Fruit fly (Drosophila melanogaster): ENCODE results near the gene CG9919.

CG9919 gene

dm6 chrX:16335107-16335642 is 4.6 kb upstream of the CG9919 start (continued):
- TF ChIP-seq salr (GFP tag; optimal IDR thresholded peaks at IDR 0.05) (peak; percentile 35 to 81), CG7368 (GFP tag; optimal IDR thresholded peaks at IDR 0.05) (peak; percentile 73), CG10669 (GFP tag; optimal IDR thresholded peaks at IDR 0.05) (peak; percentile 67), CG8119 (GFP tag; IDR thresholded peaks at IDR 0.05) (peak; percentile 82), net (GFP tag; optimal IDR thresholded peaks at IDR 0.05) (peak; percentile 84), CG11294 (GFP tag; IDR thresholded peaks at IDR 0.05) (peak; percentile 68), Sox102F (GFP tag; optimal IDR thresholded peaks at IDR 0.05) (peak; percentile 80), Hr38 (GFP tag; optimal IDR thresholded peaks at IDR 0.05) (no peak), CG10631 (GFP tag; optimal IDR thresholded peaks at IDR 0.05) (peak; percentile 70), CG3919 (GFP tag; optimal IDR thresholded peaks at IDR 0.05) (peak; percentile 84), Hr39 (GFP tag; optimal IDR thresholded peaks at IDR 0.05) (peak; percentile 76), Hr4 (GFP tag; optimal IDR thresholded peaks at IDR 0.05) (peak; percentile 74), CG6163 (GFP tag; IDR thresholded peaks at IDR 0.05) (peak; percentile 86), topi (GFP tag; optimal IDR thresholded peaks at IDR 0.05) (peak; percentile 75), Met (GFP tag; optimal IDR thresholded peaks at IDR 0.05) (peak; percentile 79), CG11762 (GFP tag; optimal IDR thresholded peaks at IDR 0.05; ENCODE audit: insufficient read depth) (peak; percentile 80), achi (GFP tag; optimal IDR thresholded peaks at IDR 0.05) (peak; percentile 80), Sox15 (GFP tag; optimal IDR thresholded peaks at IDR 0.05) (peak; percentile 64), CG31627 (GFP tag; optimal IDR thresholded peaks at IDR 0.05) (peak; percentile 75), OdsH (GFP tag; optimal IDR thresholded peaks at IDR 0.05) (peak; percentile 85), esn (GFP tag; optimal IDR thresholded peaks at IDR 0.05) (peak; percentile 80)

dm6 chrX:16334251-16334860 is 3.8 kb upstream of the CG9919 start:
- TF ChIP-seq CG1621 (tag; optimal IDR thresholded peaks at IDR 0.05) (no peak), svp (GFP tag) (peak; percentile 51)

DNA sequence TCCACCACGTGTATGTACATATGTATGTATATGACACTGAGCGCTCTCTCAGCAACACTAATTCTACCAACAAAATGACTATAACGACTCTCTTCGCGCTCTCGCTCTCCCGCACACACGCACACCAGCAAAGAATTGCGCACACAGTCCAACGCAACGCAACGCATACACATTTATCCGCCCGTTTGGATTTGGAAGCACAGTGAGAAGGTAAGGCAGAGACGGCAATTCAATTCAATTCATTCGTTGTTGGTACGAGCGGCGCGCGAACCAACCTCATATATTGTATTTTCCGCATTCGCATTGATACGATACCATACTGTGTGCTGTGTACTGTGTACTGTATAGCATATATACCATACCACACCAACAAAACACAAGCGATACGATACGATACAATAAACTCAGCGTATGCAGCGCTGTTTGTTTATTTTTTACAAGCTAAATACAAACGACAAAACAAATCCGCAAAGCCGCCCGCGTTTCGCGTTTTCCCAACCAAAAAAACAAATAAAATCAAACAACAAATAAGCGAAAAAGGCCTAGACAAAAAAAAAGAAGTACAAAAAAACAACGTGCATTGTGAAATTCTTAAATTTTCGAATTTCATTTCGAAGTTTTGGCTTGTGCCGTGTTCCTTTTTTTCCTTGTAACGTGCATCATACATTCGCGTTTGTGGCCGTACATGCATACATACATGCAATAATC is 3.0 kb upstream of the CG9919 start, which contains the start of the genes CG9921 and Dsp1:
CG9921 (minus strand) TSS at position 167 of the 708 bp plus-strand sequence.
Dsp1 (plus strand) TSS at position 179 of the 708 bp plus-strand sequence.
- no peak for TF ChIP-seq CG31627 (GFP tag; optimal IDR thresholded peaks at IDR 0.05)
- TF ChIP-seq Ets21C (GFP tag; optimal IDR thresholded peaks at IDR 0.05) = no peak
- no peak for TF ChIP-seq OdsH (GFP tag; optimal IDR thresholded peaks at IDR 0.05)
- TF ChIP-seq Hr38 (GFP tag; optimal IDR thresholded peaks at IDR 0.05) = no peak
- no peak for TF ChIP-seq Lpt (GFP tag; optimal IDR thresholded peaks at IDR 0.05)
- TF ChIP-seq dac (GFP tag; optimal IDR thresholded peaks at IDR 0.05) = no peak
- TF ChIP-seq CG8319 (GFP tag; optimal IDR thresholded peaks at IDR 0.05) = no peak
- TF ChIP-seq fd59A (GFP tag; optimal IDR thresholded peaks at IDR 0.05) = no peak
- TF ChIP-seq ss (GFP tag; optimal IDR thresholded peaks at IDR 0.05) = no peak
- TF ChIP-seq CG6854 (GFP tag; optimal IDR thresholded peaks at IDR 0.05) = peak; percentile 13
- TF ChIP-seq Smox (GFP tag; optimal IDR thresholded peaks at IDR 0.05) = no peak
- TF ChIP-seq CG4318 (GFP tag; optimal IDR thresholded peaks at IDR 0.05) = no peak
- TF ChIP-seq lz (GFP tag; optimal IDR thresholded peaks at IDR 0.05) = no peak
- no peak for TF ChIP-seq CG10669 (GFP tag; optimal IDR thresholded peaks at IDR 0.05)
- no peak for TF ChIP-seq CG6808 (GFP tag; optimal IDR thresholded peaks at IDR 0.05)
- TF ChIP-seq CG32006 (GFP tag; optimal IDR thresholded peaks at IDR 0.05) = peak; percentile 10
- peak; percentile 40 for TF ChIP-seq dsx (GFP tag; optimal IDR thresholded peaks at IDR 0.05; ENCODE audit: poor library complexity, severe bottlenecking)
- no peak for TF ChIP-seq Met (GFP tag; optimal IDR thresholded peaks at IDR 0.05)
- TF ChIP-seq CG8119 (GFP tag; IDR thresholded peaks at IDR 0.05) = no peak
- peak; percentile 17 for TF ChIP-seq Sox102F (GFP tag; optimal IDR thresholded peaks at IDR 0.05)
- TF ChIP-seq pdm3 (GFP tag; optimal IDR thresholded peaks at IDR 0.05) = no peak
- no peak for TF ChIP-seq CG11902 (GFP tag; optimal IDR thresholded peaks at IDR 0.05)
- peak; percentile 47; the same call in 2 of the 3 replicates for TF ChIP-seq eg (GFP tag; IDR thresholded peaks at IDR 0.05)
- no peak for TF ChIP-seq CG6276 (GFP tag; optimal IDR thresholded peaks at IDR 0.05)
- TF ChIP-seq CG1621 (tag; optimal IDR thresholded peaks at IDR 0.05) = no peak
- TF ChIP-seq vri (GFP tag; optimal IDR thresholded peaks at IDR 0.05) = peak; percentile 30
- no peak for TF ChIP-seq Hr39 (GFP tag; optimal IDR thresholded peaks at IDR 0.05)
- no peak for TF ChIP-seq svp (GFP tag)
- TF ChIP-seq CG7368 (GFP tag; optimal IDR thresholded peaks at IDR 0.05) = no peak
- TF ChIP-seq fd85E (GFP tag; optimal IDR thresholded peaks at IDR 0.05) = no peak
- no peak for TF ChIP-seq net (GFP tag; optimal IDR thresholded peaks at IDR 0.05)
- TF ChIP-seq esn (GFP tag; optimal IDR thresholded peaks at IDR 0.05) = no peak
- no peak for TF ChIP-seq CG11762 (GFP tag; optimal IDR thresholded peaks at IDR 0.05; ENCODE audit: insufficient read depth)
- TF ChIP-seq CG10631 (GFP tag; optimal IDR thresholded peaks at IDR 0.05) = no peak
- TF ChIP-seq CG15336 (GFP tag; IDR thresholded peaks at IDR 0.05) = no peak
- TF ChIP-seq Eip78C (GFP tag) = peak; percentile 53
